Worm (Caenorhabditis elegans): ENCODE measurements around the gene T01D1.7.

DNA sequence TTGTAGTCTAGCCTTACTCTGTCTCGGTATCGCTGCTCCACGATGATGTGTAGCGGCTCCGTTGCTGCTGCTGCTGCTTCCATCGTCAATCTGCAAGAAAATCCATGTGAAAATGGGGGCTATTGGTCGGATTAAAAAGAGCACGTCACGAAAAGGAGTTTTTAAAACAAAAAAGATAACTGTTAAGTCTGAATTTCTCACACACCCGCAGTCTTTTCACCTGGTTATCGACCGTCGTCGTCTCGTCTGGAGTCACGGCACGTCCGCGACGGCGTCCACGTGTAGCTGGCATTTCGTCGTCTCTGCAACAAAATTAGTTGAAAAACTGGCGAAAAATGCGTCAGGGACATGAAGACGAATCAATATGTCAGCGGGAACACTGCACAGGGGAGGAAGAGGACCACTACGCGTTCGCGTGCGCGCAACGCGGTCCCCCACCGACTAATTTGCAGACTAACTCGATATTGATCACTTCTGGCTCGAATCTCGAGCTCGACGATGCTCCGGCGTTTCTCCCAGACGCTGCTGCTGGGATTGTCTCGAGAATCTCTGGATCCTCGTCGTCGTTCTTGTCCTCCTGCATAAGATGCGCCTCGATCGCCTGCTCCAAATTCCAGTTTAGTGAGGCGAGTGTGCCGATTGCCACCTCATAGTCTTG is 46.4 kb upstream of the T01D1.7 start:
- TF ChIP-seq dao-5 (tag; optimal IDR thresholded peaks at IDR 0.05): no peak
- no peak for TF ChIP-seq him-1 (tag; optimal IDR thresholded peaks at IDR 0.05)
